Fruit fly (Drosophila melanogaster) whole organism, wandering third instar larva: Measurements from ENCODE around the gene C3G.

ENCODE experiments used
- Abd-B ChIP-seq: fragments of >200 bp; optimal IDR thresholded peaks from 2 replicates; lab custom pipeline; 2017; ENCODE audit warnings: missing biosample characterization, missing genetic modification characterization
- CG32264 ChIP-seq: fragments of 200-800 bp; sonication (Bioruptor generic); optimal IDR thresholded peaks from 2 replicates; lab custom pipeline; 2016; ENCODE audit warnings: missing biosample characterization, missing genetic modification characterization
- CrebA ChIP-seq: fragments of 200-800 bp; sonication (Bioruptor generic); optimal IDR thresholded peaks from 2 replicates; lab custom pipeline; 2016; ENCODE audit warnings: missing biosample characterization, mild to moderate bottlenecking, missing genetic modification characterization, borderline replicate concordance
- Dfd ChIP-seq: fragments of >200 bp; optimal IDR thresholded peaks from 2 replicates; lab custom pipeline; 2017; ENCODE audit warnings: missing biosample characterization, missing genetic modification characterization
- Dif ChIP-seq: fragments of 200-275, 200-300 bp; sonication (Bioruptor generic); optimal IDR thresholded peaks from 2 replicates; lab custom pipeline; 2018; ENCODE audit warnings: missing biosample characterization, missing genetic modification characterization; ENCODE audit not compliant: partially characterized antibody
- GATAd ChIP-seq: sonication (Bioruptor generic); optimal IDR thresholded peaks from 2 replicates; lab custom pipeline; 2016; ENCODE audit warnings: missing biosample characterization, missing genetic modification characterization
- Hnf4 ChIP-seq: fragments of 200-800 bp; sonication (Bioruptor generic); optimal IDR thresholded peaks from 2 replicates; lab custom pipeline; 2016; ENCODE audit warnings: missing biosample characterization, mild to moderate bottlenecking, missing genetic modification characterization
- Hr78 ChIP-seq: fragments of >200 bp; optimal IDR thresholded peaks from 2 replicates; lab custom pipeline; 2017; ENCODE audit warnings: missing biosample characterization, missing genetic modification characterization
- Hr83 ChIP-seq: fragments of 200-300 bp; sonication (Bioruptor generic); optimal IDR thresholded peaks from 2 replicates; lab custom pipeline; 2016; ENCODE audit warnings: missing biosample characterization, mild to moderate bottlenecking, missing genetic modification characterization, moderate library complexity; ENCODE audit not compliant: poor library complexity, severe bottlenecking
- Jra ChIP-seq: sonication (Bioruptor generic); optimal IDR thresholded peaks from 2 replicates; lab custom pipeline; 2016; ENCODE audit warnings: missing biosample characterization, missing genetic modification characterization
- Mio ChIP-seq: sonication (Bioruptor generic); optimal IDR thresholded peaks from 2 replicates; lab custom pipeline; 2016; ENCODE audit warnings: missing biosample characterization, missing genetic modification characterization
- Myc ChIP-seq: fragments of >200 bp; optimal IDR thresholded peaks from 2 replicates; lab custom pipeline; 2017
- N ChIP-seq: fragments of >200 bp; optimal IDR thresholded peaks from 2 replicates; lab custom pipeline; 2018; ENCODE audit warnings: missing biosample characterization, missing external identifiers, missing genetic modification characterization
- Rel ChIP-seq, 2 experiments: fragments of 200-800 bp; sonication (Bioruptor generic) in 1 of 2; optimal IDR thresholded peaks; 2 replicates in 1 of 2; 3 replicates in 1 of 2; lab custom pipeline; 2016 to 2019; ENCODE audit warnings: mild to moderate bottlenecking in 2 of 2, missing biosample characterization in 2 of 2, missing genetic modification characterization in 2 of 2, moderate library complexity in 1 of 2
- Sp1 ChIP-seq: fragments of 200-800 bp; sonication (Bioruptor generic); optimal IDR thresholded peaks from 3 replicates; lab custom pipeline; 2019; ENCODE audit warnings: missing biosample characterization, mild to moderate bottlenecking, missing genetic modification characterization, moderate library complexity
- Vsx2 ChIP-seq: fragments of 200-300, 225-300 bp; sonication (Bioruptor generic); optimal IDR thresholded peaks from 2 replicates; lab custom pipeline; 2018; ENCODE audit warnings: missing biosample characterization, missing genetic modification characterization; ENCODE audit not compliant: partially characterized antibody
- br ChIP-seq: fragments of 200-800 bp; sonication (Bioruptor generic); optimal IDR thresholded peaks from 2 replicates; lab custom pipeline; 2016; ENCODE audit warnings: missing biosample characterization, missing genetic modification characterization
- brk ChIP-seq: fragments of 200-800 bp; sonication (Bioruptor generic); optimal IDR thresholded peaks from 2 replicates; lab custom pipeline; 2016; ENCODE audit warnings: missing biosample characterization, mild to moderate bottlenecking, missing genetic modification characterization
- dl ChIP-seq, 2 experiments: fragments of 175-275, 200-275 bp in 1 of 2; fragments of 200-275 bp in 1 of 2; sonication (Bioruptor generic); optimal IDR thresholded peaks; lab custom pipeline; 2018; ENCODE audit warnings: mild to moderate bottlenecking in 2 of 2, missing biosample characterization in 2 of 2, missing genetic modification characterization in 2 of 2, moderate library complexity in 2 of 2; ENCODE audit not compliant: partially characterized antibody in 2 of 2, insufficient read depth in 1 of 2
- dmrt93B ChIP-seq: fragments of 200-800 bp; sonication (Bioruptor generic); optimal IDR thresholded peaks from 2 replicates; lab custom pipeline; 2018; ENCODE audit warnings: missing biosample characterization, mild to moderate bottlenecking, missing genetic modification characterization
- dsf ChIP-seq: sonication (Bioruptor generic); optimal IDR thresholded peaks from 2 replicates; lab custom pipeline; 2016; ENCODE audit warnings: missing biosample characterization, missing genetic modification characterization, borderline replicate concordance
- fru ChIP-seq: fragments of 200-800 bp; sonication (Bioruptor generic); optimal IDR thresholded peaks from 3 replicates; lab custom pipeline; 2016; ENCODE audit warnings: missing biosample characterization, mild to moderate bottlenecking, missing genetic modification characterization
- h ChIP-seq: fragments of 200-800 bp; sonication (Bioruptor generic); optimal IDR thresholded peaks from 3 replicates; lab custom pipeline; 2016; ENCODE audit warnings: missing biosample characterization, mild to moderate bottlenecking, missing genetic modification characterization
- jim ChIP-seq: fragments of 175-275, 200-325 bp; sonication (Bioruptor generic); optimal IDR thresholded peaks from 2 replicates; lab custom pipeline; 2016; ENCODE audit warnings: missing biosample characterization, mild to moderate bottlenecking, missing genetic modification characterization
- lola ChIP-seq: fragments of >200 bp; optimal IDR thresholded peaks from 2 replicates; lab custom pipeline; 2017; ENCODE audit warnings: missing biosample characterization, missing genetic modification characterization
- pan ChIP-seq: fragments of >200 bp; optimal IDR thresholded peaks from 2 replicates; lab custom pipeline; 2017
- sv ChIP-seq: fragments of 200-800 bp; sonication (Bioruptor generic); optimal IDR thresholded peaks from 3 replicates; lab custom pipeline; 2016; ENCODE audit warnings: missing biosample characterization, missing genetic modification characterization
- tai ChIP-seq: sonication (Bioruptor generic); optimal IDR thresholded peaks from 2 replicates; lab custom pipeline; 2016; ENCODE audit warnings: missing biosample characterization, missing genetic modification characterization
- woc ChIP-seq: sonication (Bioruptor generic); optimal IDR thresholded peaks from 2 replicates; lab custom pipeline; 2016; ENCODE audit warnings: missing biosample characterization, mild to moderate bottlenecking, missing genetic modification characterization

Gene C3G

DNA sequence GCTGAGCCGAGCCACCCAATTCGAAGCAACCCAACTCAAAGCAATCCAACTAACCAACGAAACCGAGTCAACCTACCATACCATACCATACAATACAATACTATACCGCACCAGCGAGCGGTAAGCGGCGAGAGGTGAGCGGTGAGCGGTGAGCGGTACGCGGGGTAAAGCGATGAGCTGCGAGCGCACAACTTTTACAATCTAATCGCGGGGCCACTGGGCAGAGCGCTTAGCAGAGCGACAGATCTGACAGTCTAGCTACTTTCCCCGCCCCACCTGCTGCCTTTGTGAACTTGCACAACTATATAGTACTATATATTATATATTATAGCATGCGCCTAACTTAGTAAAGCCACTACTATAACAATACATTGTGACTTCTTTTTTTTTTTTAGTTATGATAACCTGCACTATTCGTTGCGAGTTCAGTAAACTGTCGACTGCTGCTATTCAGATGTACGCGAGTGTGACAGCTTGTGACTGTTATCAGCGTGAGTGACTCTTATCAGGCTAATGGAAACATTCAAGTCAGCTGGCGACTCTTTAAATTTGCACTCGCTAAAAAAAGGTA is 2.6 kb downstream of the C3G start (continued):
- TF ChIP-seq Abd-B (no peak), N (GFP tag; lab: Kevin White, UChicago) (no peak), Dif (peak; percentile 20), Myc (lab: Kevin White, UChicago) (peak; percentile 80), Dfd (GFP tag; lab: Kevin White, UChicago) (no peak), tai (GFP tag; lab: Kevin White, UChicago) (no peak), Hr83 (GFP tag; lab: Kevin White, UChicago) (no peak), Sp1 (GFP tag; lab: Kevin White, UChicago) (peak; percentile 22), sv (GFP tag; lab: Kevin White, UChicago) (peak; percentile 33), dmrt93B (GFP tag; lab: Kevin White, UChicago) (peak; percentile 21), lola (GFP tag; lab: Kevin White, UChicago) (no peak), br (GFP tag; lab: Kevin White, UChicago) (peak; percentile 17)

DNA sequence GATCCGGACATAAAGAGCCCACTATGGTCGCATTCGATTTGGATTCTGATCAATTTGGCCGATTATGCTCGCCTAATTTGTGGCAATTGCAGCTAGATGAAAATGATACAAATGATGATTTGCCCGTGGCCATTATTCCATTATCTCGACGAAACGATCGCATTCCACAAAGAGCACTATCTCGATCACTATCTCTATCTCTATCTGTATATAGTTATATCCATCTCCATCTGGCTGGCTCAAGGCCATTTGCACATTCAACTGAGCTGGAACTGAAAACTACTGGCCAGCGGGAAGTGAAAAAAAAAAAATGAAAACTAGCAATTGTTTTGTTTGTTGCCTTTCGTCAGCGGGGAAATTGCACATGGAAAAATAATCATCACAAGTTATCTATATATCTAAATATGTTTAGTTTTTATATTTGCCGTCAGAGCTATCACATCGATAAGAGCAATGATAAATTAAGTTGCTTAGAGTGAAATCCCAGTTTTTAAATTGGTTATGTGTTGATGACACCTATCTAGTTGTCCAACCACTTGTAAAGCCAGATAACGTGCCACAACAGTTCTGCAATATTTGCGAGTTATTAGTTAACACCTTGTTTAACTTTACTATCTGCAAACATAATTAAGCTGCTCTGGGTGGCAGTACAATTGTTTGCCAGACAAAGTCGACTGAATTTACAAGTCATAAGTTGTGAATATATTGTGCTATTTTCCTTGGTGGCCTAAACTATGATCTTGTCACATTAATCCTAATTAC is 4.0 kb downstream of the C3G start:
- no peak for TF ChIP-seq CG32264 (GFP tag; lab: Kevin White, UChicago)
- TF ChIP-seq dsf (GFP tag; lab: Kevin White, UChicago): no peak
- TF ChIP-seq, all 38 proteins: peak for 0

DNA sequence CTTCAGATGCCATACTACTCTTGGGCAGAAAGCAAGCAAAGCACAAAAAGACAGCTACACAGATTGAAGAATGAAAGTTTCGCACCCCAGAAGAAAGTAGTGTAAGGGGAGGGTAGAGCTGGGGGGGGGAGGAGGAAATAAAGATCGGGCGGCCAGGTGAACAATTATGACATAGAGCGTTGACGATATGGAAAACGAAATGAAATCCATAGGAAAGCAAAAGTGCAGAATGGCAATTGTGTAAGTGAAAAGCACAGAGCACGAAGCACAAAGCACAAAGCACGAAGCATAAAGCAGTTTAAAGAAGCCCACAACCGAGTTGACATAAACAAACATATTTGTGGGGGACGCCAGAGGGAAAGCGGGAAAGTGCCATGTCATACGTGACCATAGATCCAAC is 6.4 kb downstream of the C3G start:
- no peak for TF ChIP-seq dsf (GFP tag; lab: Kevin White, UChicago)
- TF ChIP-seq lola (GFP tag; lab: Kevin White, UChicago): no peak
- no peak for TF ChIP-seq pan (lab: Kevin White, UChicago)
- no peak for TF ChIP-seq CrebA (GFP tag; lab: Kevin White, UChicago)
- TF ChIP-seq Hr78 (GFP tag; lab: Kevin White, UChicago): no peak
- no peak for TF ChIP-seq Vsx2 (GFP tag; lab: Kevin White, UChicago)
- no peak for TF ChIP-seq Jra (GFP tag; lab: Kevin White, UChicago)
- TF ChIP-seq Rel (GFP tag; optimal IDR thresholded peaks at IDR 0.05; lab: Kevin White, UChicago): no peak
- no peak for TF ChIP-seq Rel (tag; optimal IDR thresholded peaks at IDR 0.05; lab: Kevin White, UChicago)
- TF ChIP-seq Mio (GFP tag; lab: Kevin White, UChicago): no peak
- TF ChIP-seq fru (GFP tag; lab: Kevin White, UChicago): no peak
- no peak for TF ChIP-seq brk (GFP tag; lab: Kevin White, UChicago)
- TF ChIP-seq dmrt93B (GFP tag; lab: Kevin White, UChicago): no peak
- no peak for TF ChIP-seq br (GFP tag; lab: Kevin White, UChicago)
- no peak for TF ChIP-seq Hnf4
- TF ChIP-seq h: no peak
- TF ChIP-seq woc (GFP tag; lab: Kevin White, UChicago): no peak

DNA sequence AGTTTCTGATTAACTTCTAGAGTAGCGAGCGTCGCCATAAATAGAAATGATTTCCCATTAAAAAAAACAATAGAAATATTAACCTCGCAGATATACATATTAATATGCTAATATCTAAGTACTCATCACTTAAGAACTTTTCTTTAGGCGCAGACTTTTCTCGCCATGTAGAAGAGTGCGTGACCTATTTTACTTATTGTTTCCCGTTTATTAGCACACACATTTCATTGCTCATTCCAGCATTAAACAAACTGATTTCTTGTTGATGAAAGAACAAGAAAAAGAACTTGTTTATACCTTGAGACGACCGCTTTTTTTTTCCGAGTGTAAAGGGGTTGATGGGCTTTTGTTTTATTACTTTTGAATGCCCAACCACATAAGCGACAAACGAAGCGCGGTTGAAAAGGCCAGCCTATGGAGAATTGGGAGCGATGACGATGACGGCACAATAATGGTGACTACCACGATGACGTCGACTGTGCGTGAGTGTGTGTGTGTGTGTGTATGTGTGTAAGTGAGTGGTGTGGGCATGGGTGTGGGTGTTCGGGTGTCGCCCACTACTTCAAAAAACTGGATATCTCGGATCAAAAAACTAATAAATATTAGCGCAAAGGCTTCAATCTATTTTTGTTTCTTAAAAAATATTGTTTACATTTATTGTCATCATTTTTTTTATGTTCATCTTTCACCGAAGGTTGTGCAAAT is 7.3 kb downstream of the C3G start:
- TF ChIP-seq Hnf4: no peak
- no peak for TF ChIP-seq jim (GFP tag; lab: Kevin White, UChicago)
- no peak for TF ChIP-seq br (GFP tag; lab: Kevin White, UChicago)
- no peak for TF ChIP-seq Jra (GFP tag; lab: Kevin White, UChicago)
- no peak for TF ChIP-seq sv (GFP tag; lab: Kevin White, UChicago)
- no peak for TF ChIP-seq dl (GFP tag; optimal IDR thresholded peaks at IDR 0.05; lab: Kevin White, UChicago; ENCODE audit: insufficient read depth in 1 of 2, partially characterized antibody in 2 of 2)
- TF ChIP-seq pan (lab: Kevin White, UChicago): no peak
- TF ChIP-seq N (GFP tag; lab: Kevin White, UChicago): no peak
- TF ChIP-seq Mio (GFP tag; lab: Kevin White, UChicago): no peak
- TF ChIP-seq dsf (GFP tag; lab: Kevin White, UChicago): no peak
- no peak for TF ChIP-seq Dif
- no peak for TF ChIP-seq CG32264 (GFP tag; lab: Kevin White, UChicago)
- no peak for TF ChIP-seq GATAd (GFP tag; lab: Kevin White, UChicago)
